Worm (Caenorhabditis elegans) whole organism, early embryonic: ENCODE measurements around the gene txt-9.

Source experiments
- ama-1 ChIP-seq: fragments of 150-350 bp; optimal IDR thresholded peaks from 2 replicates; lab custom pipeline; 2014
- ceh-36 ChIP-seq: sonication (generic microtip); optimal IDR thresholded peaks from 2 replicates; lab custom pipeline; 2016; ENCODE audit warnings: missing genetic modification characterization, inconsistent platforms, missing compliant biosample characterization
- flt-1 ChIP-seq: fragments of 200-800 bp; sonication (Bioruptor generic); IDR thresholded peaks from 2 replicates; pipeline ENCODE4 v1.3.6; 2022; ENCODE audit warnings: missing genetic modification characterization, missing compliant biosample characterization

- no peak for TF ChIP-seq ceh-36 (tag; lab: Kevin White, UChicago)
- TF ChIP-seq ama-1 (lab: Kevin White, UChicago), result no peak
- TF ChIP-seq flt-1, result no peak
Observed at ce11 chrII:5103189-5103588, 17.6 kb downstream of the txt-9 start.
